Fruit fly (Drosophila melanogaster) whole organism, pupa: ENCODE data around the gene CG4617.

ENCODE experiments used
- CG10348 ChIP-seq: fragments of 200-800 bp; sonication (Bioruptor generic); IDR thresholded peaks from 2 replicates; pipeline ENCODE4 v1.3.6; 2022; ENCODE audit warnings: missing biosample characterization, missing genetic modification characterization
- CG12605 ChIP-seq: fragments of 200-800 bp; sonication (Bioruptor generic); IDR thresholded peaks from 2 replicates; pipeline ENCODE4 v1.3.6; 2022; ENCODE audit warnings: missing biosample characterization, missing genetic modification characterization
- CG13204 ChIP-seq: fragments of 200-800 bp; sonication (Bioruptor generic); optimal IDR thresholded peaks from 2 replicates; lab custom pipeline; 2018; ENCODE audit warnings: missing biosample characterization, mild to moderate bottlenecking, missing genetic modification characterization, moderate library complexity
- CG14655 ChIP-seq: fragments of 200-800 bp; sonication (Bioruptor generic); optimal IDR thresholded peaks from 3 replicates; lab custom pipeline; 2017; ENCODE audit warnings: mild to moderate bottlenecking, missing biosample characterization, missing genetic modification reagents, missing genetic modification characterization
- CG15710 ChIP-seq: fragments of 200-800 bp; sonication (Bioruptor generic); optimal IDR thresholded peaks from 2 replicates; lab custom pipeline; 2018; ENCODE audit warnings: missing biosample characterization, mild to moderate bottlenecking, missing genetic modification characterization, moderate library complexity
- CG17806 ChIP-seq: fragments of 200-800 bp; sonication (Bioruptor generic); optimal IDR thresholded peaks from 2 replicates; lab custom pipeline; 2018; ENCODE audit warnings: missing biosample characterization, mild to moderate bottlenecking, missing genetic modification characterization, moderate library complexity
- CG32121 ChIP-seq: fragments of 200-800 bp; sonication (Bioruptor generic); IDR thresholded peaks from 2 replicates; pipeline ENCODE4 v1.3.6; 2022; ENCODE audit warnings: missing biosample characterization, missing genetic modification characterization
- CG34367 ChIP-seq: fragments of 200-800 bp; sonication (Bioruptor generic); optimal IDR thresholded peaks from 2 replicates; lab custom pipeline; 2018; ENCODE audit warnings: missing biosample characterization, mild to moderate bottlenecking, missing genetic modification characterization
- CG4496 ChIP-seq: fragments of 200-800 bp; sonication (Bioruptor generic); IDR thresholded peaks from 3 replicates; pipeline ENCODE4 v1.3.6; 2022; ENCODE audit warnings: missing biosample characterization, missing genetic modification characterization
- CG8159 ChIP-seq: fragments of 200-800 bp; sonication (Bioruptor generic); optimal IDR thresholded peaks from 3 replicates; lab custom pipeline; 2018; ENCODE audit warnings: missing biosample characterization, mild to moderate bottlenecking, missing genetic modification characterization, moderate library complexity
- CG8301 ChIP-seq: fragments of 200-800 bp; sonication (Bioruptor generic); optimal IDR thresholded peaks from 2 replicates; lab custom pipeline; 2018; ENCODE audit warnings: missing biosample characterization, mild to moderate bottlenecking, missing genetic modification characterization
- CG9948 ChIP-seq: fragments of 200-800 bp; sonication (Bioruptor generic); optimal IDR thresholded peaks from 2 replicates; lab custom pipeline; 2018; ENCODE audit warnings: missing biosample characterization, mild to moderate bottlenecking, missing genetic modification characterization, moderate library complexity
- D1 ChIP-seq: fragments of 200-800 bp; sonication (Bioruptor generic); optimal IDR thresholded peaks from 2 replicates; lab custom pipeline; 2018; ENCODE audit warnings: missing biosample characterization, mild to moderate bottlenecking, missing genetic modification characterization, moderate library complexity
- EcR ChIP-seq: fragments of 200-800 bp; sonication (Bioruptor generic); optimal IDR thresholded peaks from 3 replicates; lab custom pipeline; 2019; ENCODE audit warnings: missing biosample characterization, missing genetic modification characterization, mild to moderate bottlenecking, moderate library complexity, missing genetic modification reagents
- Ets98B ChIP-seq: fragments of 200-800 bp; sonication (Bioruptor generic); IDR thresholded peaks from 2 replicates; pipeline ENCODE4 v1.3.6; 2022; ENCODE audit warnings: missing biosample characterization, missing genetic modification characterization
- Pif1B ChIP-seq: fragments of 200-800 bp; sonication (Bioruptor generic); optimal IDR thresholded peaks from 3 replicates; lab custom pipeline; 2016; ENCODE audit warnings: missing biosample characterization, missing genetic modification characterization
- Snoo ChIP-seq: fragments of 200-800 bp; sonication (Bioruptor generic); optimal IDR thresholded peaks from 3 replicates; lab custom pipeline; 2017; ENCODE audit warnings: missing biosample characterization, mild to moderate bottlenecking, missing genetic modification characterization, inconsistent platforms
- fd96Ca ChIP-seq: fragments of 200-800 bp; sonication (Bioruptor generic); IDR thresholded peaks from 3 replicates; pipeline ENCODE4 v1.3.6; 2022; ENCODE audit warnings: missing biosample characterization, missing genetic modification characterization
- gl ChIP-seq: fragments of 200-800 bp; sonication (Bioruptor generic); optimal IDR thresholded peaks from 2 replicates; lab custom pipeline; 2018; ENCODE audit warnings: missing biosample characterization, mild to moderate bottlenecking, missing genetic modification characterization
- rn ChIP-seq: fragments of 200-800 bp; sonication (Bioruptor generic); IDR thresholded peaks from 2 replicates; pipeline ENCODE4 v1.3.6; 2022; ENCODE audit warnings: missing biosample characterization, missing genetic modification characterization

CG4617 gene

dm6 chrX:7104400-7105068 lies at the start of gene CG4617, which contains the start of gene CG8300:
TSS of gene CG4617 (minus strand) at chrX:7104491.
TSS of gene CG8300 (plus strand) at chrX:7104885.
- TF ChIP-seq Snoo (tag; lab: Kevin White, UChicago) (peak; percentile 9), fd96Ca (GFP tag; lab: Robert Waterston, UW) (no peak), CG14655 (GFP tag; lab: Kevin White, UChicago) (no peak), CG15710 (tag; lab: Kevin White, UChicago) (peak; percentile 27), CG4496 (no peak), CG9948 (tag; lab: Kevin White, UChicago) (no peak), Ets98B (GFP tag; lab: Robert Waterston, UW) (no peak), CG32121 (GFP tag; lab: Robert Waterston, UW) (no peak), CG8159 (tag; lab: Kevin White, UChicago) (peak; percentile 30), CG8301 (tag; lab: Kevin White, UChicago) (no peak)
- TF ChIP-seq, all 21 proteins: peak for 3

- TF ChIP-seq CG4496 = no peak
- no peak for TF ChIP-seq Pif1B (GFP tag; lab: Kevin White, UChicago)
- no peak for TF ChIP-seq gl (tag; lab: Kevin White, UChicago)
- no peak for TF ChIP-seq CG8159 (tag; lab: Kevin White, UChicago)
- TF ChIP-seq CG15710 (tag; lab: Kevin White, UChicago) = no peak
- TF ChIP-seq rn (GFP tag; lab: Robert Waterston, UW) = no peak
- TF ChIP-seq CG13204 (GFP tag; lab: Kevin White, UChicago) = no peak
- TF ChIP-seq EcR = no peak
- TF ChIP-seq Ets98B (GFP tag; lab: Robert Waterston, UW) = no peak
Observed at dm6 chrX:7152851-7153250, 48.6 kb upstream of the CG4617 start.

- TF ChIP-seq CG14655 (GFP tag; lab: Kevin White, UChicago) (no peak), Pif1B (GFP tag; lab: Kevin White, UChicago) (no peak), CG13204 (GFP tag; lab: Kevin White, UChicago) (no peak), Snoo (tag; lab: Kevin White, UChicago) (no peak), D1 (no peak), CG34367 (tag; lab: Kevin White, UChicago) (no peak), CG8301 (tag; lab: Kevin White, UChicago) (no peak)
Observed at dm6 chrX:7151290-7152038, 47.2 kb upstream of the CG4617 start.

dm6 chrX:7141753-7142152 lies 37.5 kb upstream of the CG4617 start:
- TF ChIP-seq Ets98B (GFP tag; lab: Robert Waterston, UW) = no peak
- no peak for TF ChIP-seq CG32121 (GFP tag; lab: Robert Waterston, UW)
- no peak for TF ChIP-seq CG14655 (GFP tag; lab: Kevin White, UChicago)
- TF ChIP-seq EcR = no peak

- TF ChIP-seq Snoo (tag; lab: Kevin White, UChicago) = no peak
- TF ChIP-seq D1 = no peak
- no peak for TF ChIP-seq CG17806 (tag; lab: Kevin White, UChicago)
- TF ChIP-seq CG14655 (GFP tag; lab: Kevin White, UChicago) = no peak
- no peak for TF ChIP-seq CG8159 (tag; lab: Kevin White, UChicago)
- TF ChIP-seq Ets98B (GFP tag; lab: Robert Waterston, UW) = no peak
- TF ChIP-seq gl (tag; lab: Kevin White, UChicago) = no peak
- no peak for TF ChIP-seq CG13204 (GFP tag; lab: Kevin White, UChicago)
- no peak for TF ChIP-seq CG4496
- TF ChIP-seq CG10348 = no peak
- TF ChIP-seq CG15710 (tag; lab: Kevin White, UChicago) = no peak
- no peak for TF ChIP-seq rn (GFP tag; lab: Robert Waterston, UW)
- no peak for TF ChIP-seq CG9948 (tag; lab: Kevin White, UChicago)
- no peak for TF ChIP-seq fd96Ca (GFP tag; lab: Robert Waterston, UW)
- no peak for TF ChIP-seq Pif1B (GFP tag; lab: Kevin White, UChicago)
- no peak for TF ChIP-seq CG34367 (tag; lab: Kevin White, UChicago)
- TF ChIP-seq CG8301 (tag; lab: Kevin White, UChicago) = no peak
- TF ChIP-seq CG32121 (GFP tag; lab: Robert Waterston, UW) = no peak
- TF ChIP-seq CG12605 = no peak
- no peak for TF ChIP-seq EcR
Observed at dm6 chrX:7139952-7140351, 35.7 kb upstream of the CG4617 start.

- TF ChIP-seq fd96Ca (GFP tag; lab: Robert Waterston, UW) (no peak), CG12605 (no peak), CG32121 (GFP tag; lab: Robert Waterston, UW) (no peak), CG14655 (GFP tag; lab: Kevin White, UChicago) (no peak), D1 (no peak), CG17806 (tag; lab: Kevin White, UChicago) (no peak)
Observed at dm6 chrX:7137423-7137822, 33.1 kb upstream of the CG4617 start, which contains the start of gene Cph. TSS of gene Cph (plus strand) at chrX:7137723.
